Worm (Caenorhabditis elegans) whole organism, mixed stage, embryonic: ENCODE results near the gene F18A12.7.

Experiments used
- M03D4.4 ChIP-seq: sonication (generic microtip); optimal IDR thresholded peaks from 2 replicates; lab custom pipeline; 2017; ENCODE audit warnings: mild to moderate bottlenecking, missing genetic modification characterization, missing compliant biosample characterization
- bed-3 ChIP-seq: fragments of 200-800 bp; sonication (Bioruptor generic); optimal IDR thresholded peaks from 3 replicates; lab custom pipeline; 2018; ENCODE audit warnings: mild to moderate bottlenecking, missing genetic modification characterization, moderate library complexity, missing compliant biosample characterization
- blmp-1 ChIP-seq: fragments of 150-350 bp; optimal IDR thresholded peaks from 2 replicates; lab custom pipeline; 2014; ENCODE audit warnings: missing biosample characterization, missing genetic modification characterization
- ceh-39 ChIP-seq: fragments of 150-350 bp; optimal IDR thresholded peaks from 2 replicates; lab custom pipeline; 2014; ENCODE audit warnings: missing biosample characterization, missing genetic modification characterization
- ceh-43 ChIP-seq: fragments of 200-800 bp; sonication (Bioruptor generic); optimal IDR thresholded peaks from 2 replicates; lab custom pipeline; 2018; ENCODE audit warnings: mild to moderate bottlenecking, missing genetic modification characterization, moderate library complexity, missing compliant biosample characterization
- ces-1 ChIP-seq: fragments of 150-350 bp; optimal IDR thresholded peaks from 2 replicates; lab custom pipeline; 2014; ENCODE audit warnings: missing biosample characterization, missing genetic modification reagents, missing genetic modification characterization
- cnd-1 ChIP-seq: fragments of 200-800 bp; sonication (Bioruptor generic); optimal IDR thresholded peaks from 2 replicates; lab custom pipeline; 2018; ENCODE audit warnings: mild to moderate bottlenecking, missing genetic modification characterization, missing compliant biosample characterization
- elt-1 ChIP-seq: sonication (generic microtip); optimal IDR thresholded peaks from 2 replicates; lab custom pipeline; 2017; ENCODE audit warnings: missing genetic modification characterization, mild to moderate bottlenecking, missing compliant biosample characterization, antibody characterized with exemption, moderate library complexity, borderline replicate concordance; ENCODE audit not compliant: insufficient read depth
- elt-3 ChIP-seq: fragments of 150-350 bp; optimal IDR thresholded peaks from 2 replicates; lab custom pipeline; 2014; ENCODE audit warnings: missing biosample characterization, missing genetic modification characterization
- flh-1 ChIP-seq: fragments of 200-800 bp; sonication (Bioruptor generic); optimal IDR thresholded peaks from 2 replicates; lab custom pipeline; 2018; ENCODE audit warnings: mild to moderate bottlenecking, missing genetic modification characterization, moderate library complexity, missing compliant biosample characterization
- ham-2 ChIP-seq: fragments of 200-800 bp; sonication (Bioruptor generic); optimal IDR thresholded peaks from 2 replicates; lab custom pipeline; 2018; ENCODE audit warnings: mild to moderate bottlenecking, missing genetic modification characterization, missing compliant biosample characterization
- hlh-1 ChIP-seq: fragments of 150-350 bp; optimal IDR thresholded peaks from 2 replicates; lab custom pipeline; 2014; ENCODE audit warnings: missing biosample characterization, missing genetic modification reagents, missing genetic modification characterization
- lin-13 ChIP-seq: fragments of 150-350 bp; optimal IDR thresholded peaks from 2 replicates; lab custom pipeline; 2014; ENCODE audit warnings: missing biosample characterization, missing genetic modification characterization
- mab-5 ChIP-seq: fragments of 150-350 bp; optimal IDR thresholded peaks from 2 replicates; lab custom pipeline; 2014; ENCODE audit warnings: missing biosample characterization, missing genetic modification characterization
- mep-1 ChIP-seq: fragments of 150-350 bp; optimal IDR thresholded peaks from 2 replicates; lab custom pipeline; 2017; ENCODE audit warnings: missing biosample characterization, missing genetic modification reagents, missing genetic modification characterization, inconsistent platforms
- mls-2 ChIP-seq: sonication (generic microtip); optimal IDR thresholded peaks from 2 replicates; lab custom pipeline; 2016; ENCODE audit warnings: mild to moderate bottlenecking, missing genetic modification characterization, moderate library complexity, missing compliant biosample characterization
- nhr-12 ChIP-seq: fragments of 150-350 bp; optimal IDR thresholded peaks from 2 replicates; lab custom pipeline; 2014; ENCODE audit warnings: missing biosample characterization, missing genetic modification characterization
- nhr-2 ChIP-seq: fragments of 150-350 bp; optimal IDR thresholded peaks from 2 replicates; lab custom pipeline; 2014; ENCODE audit warnings: missing biosample characterization, missing genetic modification characterization
- nhr-28 ChIP-seq: fragments of 150-350 bp; optimal IDR thresholded peaks from 2 replicates; lab custom pipeline; 2014; ENCODE audit warnings: missing biosample characterization, missing genetic modification characterization
- nhr-76 ChIP-seq: sonication (generic microtip); optimal IDR thresholded peaks from 2 replicates; lab custom pipeline; 2017; ENCODE audit warnings: missing biosample characterization, missing genetic modification characterization
- pha-4 ChIP-seq: fragments of 150-350 bp; optimal IDR thresholded peaks from 2 replicates; lab custom pipeline; 2018; ENCODE audit warnings: missing biosample characterization, missing genetic modification reagents, missing genetic modification characterization
- sem-2 ChIP-seq: fragments of 200-800 bp; sonication (Bioruptor generic); optimal IDR thresholded peaks from 2 replicates; lab custom pipeline; 2018; ENCODE audit warnings: mild to moderate bottlenecking, missing genetic modification characterization, missing compliant biosample characterization
- snpc-4 ChIP-seq: fragments of 150-350 bp; optimal IDR thresholded peaks from 2 replicates; lab custom pipeline; 2014; ENCODE audit warnings: missing biosample characterization, missing genetic modification characterization
- sptf-1 ChIP-seq: sonication (generic microtip); optimal IDR thresholded peaks from 2 replicates; lab custom pipeline; 2017; ENCODE audit warnings: mild to moderate bottlenecking, missing genetic modification characterization, moderate library complexity, missing compliant biosample characterization
- tbx-8 ChIP-seq: fragments of 200-800 bp; sonication (Bioruptor generic); optimal IDR thresholded peaks from 2 replicates; lab custom pipeline; 2018; ENCODE audit warnings: mild to moderate bottlenecking, missing genetic modification characterization, moderate library complexity, missing compliant biosample characterization
- unc-39 ChIP-seq: fragments of 150-350 bp; optimal IDR thresholded peaks from 2 replicates; lab custom pipeline; 2014; ENCODE audit warnings: missing biosample characterization, missing genetic modification characterization
- unc-62 ChIP-seq: fragments of 150-350 bp; optimal IDR thresholded peaks from 2 replicates; lab custom pipeline; 2014; ENCODE audit warnings: missing biosample characterization, missing genetic modification reagents, missing genetic modification characterization
- zip-8 ChIP-seq: fragments of 150-350 bp; optimal IDR thresholded peaks from 2 replicates; lab custom pipeline; 2014; ENCODE audit warnings: missing biosample characterization, missing genetic modification characterization
- ztf-11 ChIP-seq: fragments of 150-350 bp; optimal IDR thresholded peaks from 2 replicates; lab custom pipeline; 2014; ENCODE audit warnings: missing biosample characterization, missing genetic modification characterization

F18A12.7 gene

DNA sequence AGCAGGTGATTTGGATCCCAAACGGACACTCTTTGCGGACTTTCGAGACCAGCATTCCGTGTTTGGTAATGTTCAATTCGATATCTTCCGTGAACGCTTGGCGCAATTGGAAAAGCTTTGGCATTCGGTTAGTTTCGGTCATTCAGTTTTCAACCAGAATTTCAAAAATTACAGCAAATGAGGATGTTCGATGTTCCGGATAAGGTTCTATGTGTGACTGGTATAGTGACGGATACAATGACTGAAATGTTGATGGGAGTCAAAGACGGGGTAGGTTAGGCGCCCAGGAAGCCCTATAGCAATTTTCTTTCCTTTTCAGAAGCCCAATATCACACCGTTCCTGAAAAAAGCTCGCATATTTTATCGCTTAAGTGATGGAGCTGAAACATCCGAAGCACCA lies 31.2 kb downstream of the F18A12.7 start:
- no peak for TF ChIP-seq elt-3 (tag; lab: Kevin White, UChicago)
- no peak for TF ChIP-seq ceh-43 (GFP tag; lab: Kevin White, UChicago)
- no peak for TF ChIP-seq nhr-76 (tag; lab: Kevin White, UChicago)
- TF ChIP-seq mab-5 (tag; lab: Kevin White, UChicago): no peak
- no peak for TF ChIP-seq ztf-11 (tag; lab: Kevin White, UChicago)
- no peak for TF ChIP-seq elt-1 (tag; lab: Kevin White, UChicago)
- TF ChIP-seq mls-2 (tag; lab: Kevin White, UChicago): no peak
- no peak for TF ChIP-seq mep-1
- no peak for TF ChIP-seq unc-62
- TF ChIP-seq nhr-2 (tag; lab: Kevin White, UChicago): no peak
- no peak for TF ChIP-seq sptf-1
- TF ChIP-seq blmp-1 (tag; lab: Kevin White, UChicago): no peak
- TF ChIP-seq zip-8 (tag; lab: Kevin White, UChicago): no peak
- TF ChIP-seq nhr-28 (tag; lab: Kevin White, UChicago): no peak
- TF ChIP-seq cnd-1 (tag; lab: Kevin White, UChicago): no peak
- TF ChIP-seq ces-1 (GFP tag; lab: Kevin White, UChicago): no peak
- no peak for TF ChIP-seq flh-1 (GFP tag; lab: Kevin White, UChicago)
- no peak for TF ChIP-seq M03D4.4 (tag; lab: Kevin White, UChicago)
- TF ChIP-seq sem-2: no peak

DNA sequence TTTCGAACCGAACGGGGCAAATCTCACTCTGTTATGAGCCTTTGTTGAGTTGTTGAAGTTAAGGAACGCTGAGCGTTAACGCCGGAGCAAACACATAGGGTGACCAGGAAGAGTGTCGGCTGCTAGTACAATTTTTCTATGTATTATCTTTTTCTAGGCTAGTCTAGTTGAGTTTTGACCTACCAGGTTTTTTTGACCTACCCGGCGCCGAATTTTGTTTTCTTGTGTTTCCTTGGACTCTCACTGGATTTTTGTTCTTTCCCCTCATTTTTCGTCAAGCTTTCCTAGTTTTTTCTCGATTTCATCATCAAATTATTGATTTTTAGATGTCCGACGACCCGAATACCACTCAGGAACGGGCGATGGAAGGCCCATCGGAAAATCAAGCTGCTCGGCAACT lies 32.8 kb downstream of the F18A12.7 start, which contains the start of gene T06D4.1:
Gene T06D4.1 (plus strand): TSS at position 321 of the 400 bp plus-strand sequence.
- TF ChIP-seq snpc-4 (no peak), nhr-12 (tag; lab: Kevin White, UChicago) (no peak), pha-4 (tag; lab: Kevin White, UChicago) (no peak), hlh-1 (no peak)

DNA sequence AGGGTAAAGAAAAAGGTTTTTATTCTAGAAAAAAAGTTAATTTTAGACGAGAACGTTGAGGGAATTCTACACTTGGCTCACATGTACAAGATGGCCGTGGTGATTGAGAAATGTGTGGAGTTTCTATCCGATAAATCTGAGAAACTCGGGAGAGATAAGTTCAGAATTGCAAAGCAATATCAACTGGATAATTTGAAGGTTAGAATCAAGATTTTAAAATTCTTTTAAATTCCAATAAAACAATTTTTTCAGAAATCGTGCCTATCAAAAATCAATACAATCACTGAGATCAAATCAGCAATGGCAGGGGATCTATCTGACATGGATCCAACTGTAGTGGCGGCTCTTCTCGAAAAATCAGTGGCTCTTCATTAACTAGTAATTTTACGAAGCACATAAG lies 36.0 kb downstream of the F18A12.7 start, which contains the start of gene Y49F6C.2:
Gene Y49F6C.2 (plus strand): TSS at position 301 of the 400 bp plus-strand sequence.
- TF ChIP-seq M03D4.4 (tag; lab: Kevin White, UChicago) (no peak), snpc-4 (no peak), ceh-43 (GFP tag; lab: Kevin White, UChicago) (no peak), mep-1 (no peak), cnd-1 (tag; lab: Kevin White, UChicago) (no peak), unc-62 (no peak), lin-13 (no peak), mab-5 (tag; lab: Kevin White, UChicago) (no peak)

DNA sequence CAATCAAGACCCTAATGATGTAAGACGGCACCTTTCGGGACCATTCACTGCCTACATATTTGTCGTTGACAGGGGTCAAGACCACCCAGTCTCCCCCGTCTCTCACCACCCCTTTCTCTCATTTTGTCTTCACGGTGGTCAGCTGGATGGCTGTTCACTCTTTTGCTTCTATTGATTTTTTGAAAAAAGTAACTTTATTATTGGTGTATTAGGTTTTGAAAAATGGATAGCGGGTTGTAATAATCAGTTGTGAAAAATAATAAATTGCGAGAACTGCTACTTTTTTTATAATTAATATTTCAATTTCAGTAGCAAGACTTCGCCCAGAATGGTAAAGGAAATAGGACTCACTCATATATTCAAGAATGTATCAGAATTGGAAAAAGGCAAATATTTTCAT lies 37.5 kb downstream of the F18A12.7 start, which contains the start of gene bath-9:
Gene bath-9 (plus strand): TSS at position 301 of the 400 bp plus-strand sequence.
- peak; percentile 8 for TF ChIP-seq nhr-2 (tag; lab: Kevin White, UChicago)
- no peak for TF ChIP-seq nhr-12 (tag; lab: Kevin White, UChicago)

ce11 chrII:3375302-3375701 lies 39.0 kb downstream of the F18A12.7 start:
- TF ChIP-seq ceh-39 (no peak), nhr-12 (tag; lab: Kevin White, UChicago) (no peak), hlh-1 (no peak), nhr-76 (tag; lab: Kevin White, UChicago) (no peak), ceh-43 (GFP tag; lab: Kevin White, UChicago) (no peak), mab-5 (tag; lab: Kevin White, UChicago) (no peak), elt-3 (tag; lab: Kevin White, UChicago) (no peak)

- TF ChIP-seq ham-2 (no peak), sem-2 (no peak), nhr-2 (tag; lab: Kevin White, UChicago) (peak; percentile 22)
These were observed 39.5 kb downstream of the F18A12.7 start, which contains the start of gene bath-10 for ce11 chrII:3374779-3375178. TSS of gene bath-10 (plus strand) at chrII:3375079.

DNA sequence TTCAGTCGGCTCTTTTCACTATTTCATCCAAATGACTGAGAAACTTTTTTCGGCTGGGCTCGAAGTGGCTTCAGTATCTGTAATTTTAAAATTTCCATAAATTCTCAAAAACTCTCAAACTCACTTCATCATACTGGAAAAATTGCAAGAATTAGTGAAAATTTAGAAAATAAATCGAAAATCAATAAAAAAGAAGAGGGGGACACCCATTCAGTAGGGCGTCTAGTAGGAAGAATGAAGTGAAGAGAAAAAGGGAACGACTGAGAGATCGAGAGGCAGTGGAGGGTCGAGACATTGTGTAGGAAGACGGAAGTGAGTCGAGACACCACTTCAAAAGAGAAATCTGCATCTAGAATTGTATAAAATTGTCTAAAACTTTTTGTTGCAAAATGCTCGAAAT lies 40.4 kb downstream of the F18A12.7 start:
- TF ChIP-seq sptf-1 (no peak), ces-1 (GFP tag; lab: Kevin White, UChicago) (peak; percentile 77)

- TF ChIP-seq sptf-1 (no peak), sem-2 (no peak), pha-4 (tag; lab: Kevin White, UChicago) (no peak), ces-1 (GFP tag; lab: Kevin White, UChicago) (no peak), unc-39 (no peak), bed-3 (GFP tag; lab: Kevin White, UChicago) (no peak), cnd-1 (tag; lab: Kevin White, UChicago) (no peak), unc-62 (no peak), flh-1 (GFP tag; lab: Kevin White, UChicago) (no peak), tbx-8 (no peak), mls-2 (tag; lab: Kevin White, UChicago) (no peak), ham-2 (no peak)
These were observed 43.3 kb downstream of the F18A12.7 start, which contains the start of gene bath-23 for ce11 chrII:3371010-3371409. TSS of gene bath-23 (plus strand) at chrII:3371310.
